Fruit fly (Drosophila melanogaster) whole organism, prepupa: ENCODE measurements around the gene Acsf2.
A peak's percentile ranks its signal among the peaks of the same experiment; 100 is the strongest.

Experiments
- CG10669 ChIP-seq: fragments of 200-800 bp; sonication (Bioruptor generic); optimal IDR thresholded peaks from 3 replicates; lab custom pipeline; 2018; ENCODE audit warnings: missing biosample characterization, mild to moderate bottlenecking, missing genetic modification characterization, moderate library complexity
- CG16779 ChIP-seq: fragments of 200-800 bp; sonication (Bioruptor generic); optimal IDR thresholded peaks from 3 replicates; lab custom pipeline; 2017; ENCODE audit warnings: missing biosample characterization, mild to moderate bottlenecking, missing genetic modification characterization
- CG6163 ChIP-seq: fragments of 200-800 bp; sonication (Bioruptor generic); IDR thresholded peaks from 3 replicates; pipeline ENCODE4 v1.3.6; 2022; ENCODE audit warnings: missing biosample characterization, missing genetic modification characterization
- CG6854 ChIP-seq: fragments of 200-800 bp; sonication (Bioruptor generic); optimal IDR thresholded peaks from 2 replicates; lab custom pipeline; 2017; ENCODE audit warnings: missing biosample characterization, mild to moderate bottlenecking, missing genetic modification characterization
- CG8119 ChIP-seq: fragments of 200-800 bp; sonication (Bioruptor generic); IDR thresholded peaks from 3 replicates; pipeline ENCODE4 v1.3.6; 2022; ENCODE audit warnings: missing biosample characterization, missing genetic modification characterization
- Ets21C ChIP-seq: fragments of 200-800 bp; sonication (Bioruptor generic); optimal IDR thresholded peaks from 3 replicates; lab custom pipeline; 2016; ENCODE audit warnings: missing biosample characterization, missing genetic modification characterization
- Sox102F ChIP-seq: fragments of 200-800 bp; sonication (Bioruptor generic); optimal IDR thresholded peaks from 2 replicates; lab custom pipeline; 2016; ENCODE audit warnings: missing biosample characterization, mild to moderate bottlenecking, missing genetic modification characterization
- eg ChIP-seq: fragments of 200-800 bp; sonication (Bioruptor generic); IDR thresholded peaks from 3 replicates; pipeline ENCODE4 v1.3.6; 2022; ENCODE audit warnings: missing biosample characterization, missing genetic modification characterization
- fd85E ChIP-seq: fragments of 200-800 bp; sonication (Bioruptor generic); optimal IDR thresholded peaks from 3 replicates; lab custom pipeline; 2016; ENCODE audit warnings: missing biosample characterization, missing genetic modification characterization
- lz ChIP-seq: fragments of 200-800 bp; sonication (Bioruptor generic); optimal IDR thresholded peaks from 3 replicates; lab custom pipeline; 2016; ENCODE audit warnings: missing biosample characterization, missing genetic modification characterization
- vri ChIP-seq: fragments of 200-800 bp; sonication (Bioruptor generic); optimal IDR thresholded peaks from 3 replicates; lab custom pipeline; 2016; ENCODE audit warnings: missing biosample characterization, mild to moderate bottlenecking, missing genetic modification characterization

DNA sequence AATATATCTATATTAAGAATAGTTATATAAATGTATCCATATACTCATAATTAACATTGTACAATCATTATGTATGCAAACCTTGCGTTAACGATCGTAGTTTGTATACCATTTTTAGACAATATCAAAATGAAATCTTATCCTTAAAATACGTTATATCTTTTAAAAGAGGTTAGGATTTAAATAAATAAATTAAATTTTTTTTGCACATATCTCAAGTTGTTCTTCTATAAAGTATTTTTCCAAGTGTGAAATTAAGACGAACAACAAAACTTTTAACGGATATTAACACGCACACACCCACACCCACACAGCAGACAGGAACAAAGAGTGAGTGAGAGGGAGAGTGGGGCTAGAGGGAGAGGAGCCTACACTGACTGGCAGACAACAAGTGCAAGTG lies 52.1 kb downstream of the Acsf2 start:
- TF ChIP-seq CG16779 (tag; lab: Kevin White, UChicago) (no peak), Ets21C (GFP tag; lab: Kevin White, UChicago) (no peak), CG6163 (GFP tag; lab: Robert Waterston, UW) (peak; percentile 63; the same call in 1 of the 3 replicates), lz (GFP tag; lab: Kevin White, UChicago) (peak; percentile 45), CG6854 (GFP tag; lab: Kevin White, UChicago) (no peak), CG10669 (GFP tag; lab: Kevin White, UChicago) (peak; percentile 82), vri (GFP tag; lab: Kevin White, UChicago) (no peak), CG8119 (GFP tag; lab: Robert Waterston, UW) (peak; percentile 31; the same call in 1 of the 3 replicates), eg (no peak), Sox102F (GFP tag; lab: Kevin White, UChicago) (no peak), fd85E (GFP tag; lab: Kevin White, UChicago) (no peak)
